Fruit fly (Drosophila melanogaster) whole organism, embryonic: Measurements from ENCODE around the gene nmo.

Experiments used
- Meics ChIP-seq: fragments of 200-800 bp; sonication (Bioruptor generic); optimal IDR thresholded peaks from 2 replicates; lab custom pipeline; 2017; ENCODE audit warnings: missing biosample characterization, mild to moderate bottlenecking, missing genetic modification characterization
- lola ChIP-seq, 3 experiments: fragments of >200 bp in 2 of 3; fragments of 200-800 bp in 1 of 3; sonication (Bioruptor generic) in 1 of 3; optimal IDR thresholded peaks; 2 replicates each; lab custom pipeline; 2017 to 2019; ENCODE audit warnings: missing biosample characterization in 3 of 3, missing genetic modification characterization in 3 of 3, mild to moderate bottlenecking in 1 of 3, moderate library complexity in 1 of 3

DNA sequence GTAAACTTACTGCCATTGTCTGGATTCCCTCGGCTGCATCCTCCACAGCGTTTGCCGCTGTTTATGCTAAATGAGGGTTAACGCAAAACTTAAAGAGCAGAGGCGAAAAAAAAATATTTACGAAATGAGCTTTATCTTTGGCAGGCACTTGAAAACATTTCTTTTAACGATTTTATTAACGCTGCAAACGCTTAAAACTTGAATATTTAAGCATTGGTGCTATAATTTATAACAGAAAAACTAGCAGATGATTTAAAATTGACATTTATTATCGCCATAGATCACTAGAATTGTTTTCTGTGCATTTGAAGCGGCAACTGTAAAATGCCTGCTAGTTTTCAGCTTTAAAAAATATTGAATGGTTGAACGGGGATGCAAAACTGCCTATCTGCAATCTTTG, 11.4 kb downstream of the nmo start:
- no peak for TF ChIP-seq Meics (GFP tag; lab: Kevin White, UChicago)
- TF ChIP-seq lola (GFP tag; optimal IDR thresholded peaks at IDR 0.05; lab: Kevin White, UChicago) = no peak
